Worm (Caenorhabditis elegans) whole organism, L3 larva: Measurements from ENCODE around the gene mrpl-40.
"Not testable (repeated sequence)": the region's sequence is repeated elsewhere in the genome, so short reads cannot be mapped to it uniquely, and the experiment has no call there.

Experiments used
- R02D3.7 ChIP-seq: fragments of 150-350 bp; optimal IDR thresholded peaks from 2 replicates; lab custom pipeline; 2014; ENCODE audit warnings: missing biosample characterization, missing genetic modification characterization
- ZK546.5 ChIP-seq: sonication (generic microtip); optimal IDR thresholded peaks from 2 replicates; lab custom pipeline; 2017; ENCODE audit warnings: missing biosample characterization, missing genetic modification characterization
- aly-2 ChIP-seq: fragments of 150-350 bp; optimal IDR thresholded peaks from 2 replicates; lab custom pipeline; 2014; ENCODE audit warnings: missing biosample characterization, missing genetic modification characterization
- ama-1 ChIP-seq: fragments of 150-350 bp; optimal IDR thresholded peaks from 2 replicates; lab custom pipeline; 2018
- ceh-16 ChIP-seq: sonication (generic microtip); optimal IDR thresholded peaks from 2 replicates; lab custom pipeline; 2017; ENCODE audit warnings: missing biosample characterization, missing genetic modification characterization
- ceh-28 ChIP-seq: fragments of 150-350 bp; optimal IDR thresholded peaks from 2 replicates; lab custom pipeline; 2014; ENCODE audit warnings: missing biosample characterization, missing genetic modification reagents, missing genetic modification characterization
- ceh-82 ChIP-seq: fragments of 150-350 bp; optimal IDR thresholded peaks from 2 replicates; lab custom pipeline; 2014; ENCODE audit warnings: missing biosample characterization, missing genetic modification characterization
- daf-12 ChIP-seq: fragments of 150-350 bp; optimal IDR thresholded peaks from 2 replicates; lab custom pipeline; 2014; ENCODE audit warnings: missing biosample characterization, missing genetic modification reagents, missing genetic modification characterization
- egl-27 ChIP-seq: sonication (generic microtip); optimal IDR thresholded peaks from 4 replicates; lab custom pipeline; 2017; ENCODE audit warnings: missing biosample characterization, missing genetic modification reagents, missing genetic modification characterization
- egl-5 ChIP-seq: fragments of 150-350 bp; optimal IDR thresholded peaks from 2 replicates; lab custom pipeline; 2017; ENCODE audit warnings: missing biosample characterization, missing genetic modification reagents, missing genetic modification characterization, inconsistent platforms
- elt-1 ChIP-seq: fragments of 150-350 bp; optimal IDR thresholded peaks from 2 replicates; lab custom pipeline; 2014; ENCODE audit warnings: missing biosample characterization, missing genetic modification characterization
- elt-2 ChIP-seq: sonication (generic microtip); optimal IDR thresholded peaks from 2 replicates; lab custom pipeline; 2016; ENCODE audit warnings: missing genetic modification reagents, mild to moderate bottlenecking, missing genetic modification characterization, missing compliant biosample characterization
- eor-1 ChIP-seq, 2 experiments: fragments of 150-350 bp; optimal IDR thresholded peaks; 2 replicates each; lab custom pipeline; 2014 to 2018; ENCODE audit warnings: missing biosample characterization in 2 of 2, missing genetic modification characterization in 2 of 2
- fkh-2 ChIP-seq: fragments of 150-350 bp; optimal IDR thresholded peaks from 2 replicates; lab custom pipeline; 2014; ENCODE audit warnings: missing biosample characterization, missing genetic modification reagents, missing genetic modification characterization
- fos-1 ChIP-seq: fragments of 150-350 bp; optimal IDR thresholded peaks from 2 replicates; lab custom pipeline; 2014; ENCODE audit warnings: missing biosample characterization, missing genetic modification characterization
- hmg-11 ChIP-seq: sonication (generic microtip); optimal IDR thresholded peaks from 2 replicates; lab custom pipeline; 2016; ENCODE audit warnings: missing genetic modification characterization, missing compliant biosample characterization
- jun-1 ChIP-seq: fragments of 150-350 bp; optimal IDR thresholded peaks from 2 replicates; lab custom pipeline; 2014; ENCODE audit warnings: missing biosample characterization, missing genetic modification reagents, missing genetic modification characterization
- lin-39 ChIP-seq: fragments of 150-350 bp; optimal IDR thresholded peaks from 2 replicates; lab custom pipeline; 2018; ENCODE audit warnings: missing biosample characterization, missing genetic modification reagents, missing genetic modification characterization
- lsy-12 ChIP-seq: sonication (generic microtip); optimal IDR thresholded peaks from 2 replicates; lab custom pipeline; 2016; ENCODE audit warnings: mild to moderate bottlenecking, missing genetic modification characterization, missing compliant biosample characterization
- mdl-1 ChIP-seq: fragments of 150-350 bp; optimal IDR thresholded peaks from 2 replicates; lab custom pipeline; 2014; ENCODE audit warnings: missing biosample characterization, missing genetic modification characterization
- nfya-1 ChIP-seq: sonication (generic microtip); optimal IDR thresholded peaks from 2 replicates; lab custom pipeline; 2017; ENCODE audit warnings: missing genetic modification characterization, mild to moderate bottlenecking, missing compliant biosample characterization, antibody characterized with exemption, moderate library complexity; ENCODE audit not compliant: insufficient read depth
- nhr-11 ChIP-seq: fragments of 150-350 bp; optimal IDR thresholded peaks from 2 replicates; lab custom pipeline; 2014; ENCODE audit warnings: missing biosample characterization, missing genetic modification characterization
- nhr-23 ChIP-seq: fragments of 150-350 bp; optimal IDR thresholded peaks from 2 replicates; lab custom pipeline; 2014; ENCODE audit warnings: missing biosample characterization, missing genetic modification reagents, missing genetic modification characterization
- nhr-25 ChIP-seq: sonication (generic microtip); optimal IDR thresholded peaks from 2 replicates; lab custom pipeline; 2017; ENCODE audit warnings: missing biosample characterization, missing genetic modification characterization
- nhr-43 ChIP-seq: sonication (generic microtip); optimal IDR thresholded peaks from 2 replicates; lab custom pipeline; 2016; ENCODE audit warnings: mild to moderate bottlenecking, missing genetic modification characterization, missing compliant biosample characterization; ENCODE audit not compliant: poor library complexity, severe bottlenecking
- nhr-67 ChIP-seq: fragments of 150-350 bp; optimal IDR thresholded peaks from 2 replicates; lab custom pipeline; 2014; ENCODE audit warnings: missing biosample characterization, missing genetic modification characterization
- nhr-77 ChIP-seq: fragments of 150-350 bp; optimal IDR thresholded peaks from 2 replicates; lab custom pipeline; 2014; ENCODE audit warnings: missing biosample characterization, missing genetic modification characterization
- pha-4 ChIP-seq: fragments of 150-350 bp; optimal IDR thresholded peaks from 2 replicates; lab custom pipeline; 2014; ENCODE audit warnings: missing biosample characterization, missing genetic modification reagents, missing genetic modification characterization
- pqm-1 ChIP-seq: fragments of 150-350 bp; optimal IDR thresholded peaks from 2 replicates; lab custom pipeline; 2017; ENCODE audit warnings: missing biosample characterization, missing genetic modification characterization, inconsistent platforms
- sea-2 ChIP-seq: fragments of 150-350 bp; sonication (generic microtip); optimal IDR thresholded peaks from 4 replicates; lab custom pipeline; 2014; ENCODE audit warnings: missing biosample characterization, missing genetic modification reagents, missing genetic modification characterization
- skn-1 ChIP-seq: fragments of 150-350 bp; optimal IDR thresholded peaks from 2 replicates; lab custom pipeline; 2014; ENCODE audit warnings: missing biosample characterization, missing genetic modification characterization
- snpc-4 ChIP-seq: fragments of 150-350 bp; optimal IDR thresholded peaks from 2 replicates; lab custom pipeline; 2014; ENCODE audit warnings: missing biosample characterization, missing genetic modification characterization
- tbx-2 ChIP-seq: sonication (generic microtip); optimal IDR thresholded peaks from 2 replicates; lab custom pipeline; 2016; ENCODE audit warnings: mild to moderate bottlenecking, missing genetic modification characterization, missing compliant biosample characterization
- unc-62 ChIP-seq: fragments of 150-350 bp; sonication (generic microtip); optimal IDR thresholded peaks from 4 replicates; lab custom pipeline; 2014; ENCODE audit warnings: missing biosample characterization, missing genetic modification reagents, missing genetic modification characterization
- zag-1 ChIP-seq: fragments of 150-350 bp; optimal IDR thresholded peaks from 2 replicates; lab custom pipeline; 2014; ENCODE audit warnings: missing biosample characterization, missing genetic modification characterization
- ztf-4 ChIP-seq: fragments of 150-350 bp; optimal IDR thresholded peaks from 2 replicates; lab custom pipeline; 2014; ENCODE audit warnings: missing biosample characterization, missing genetic modification characterization

mrpl-40 gene

DNA sequence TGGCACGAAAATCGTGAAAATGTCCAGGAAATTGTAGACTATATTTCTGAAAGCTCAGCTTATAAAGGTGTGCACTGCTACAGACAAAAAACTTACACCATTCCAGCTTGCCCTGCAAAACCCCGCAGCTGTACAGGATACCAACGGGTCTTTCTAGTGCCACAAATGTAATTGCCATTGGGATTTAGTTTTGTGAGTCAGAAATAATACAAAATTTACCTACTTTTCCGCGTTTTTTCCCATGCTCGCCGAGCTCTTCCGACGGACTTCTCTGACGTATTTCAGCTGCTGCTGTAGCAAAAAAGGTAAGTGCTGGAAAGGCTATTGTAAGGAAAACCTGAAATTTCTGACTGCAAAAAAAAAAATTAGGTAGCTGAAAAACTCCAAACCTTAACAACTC, 9.7 kb downstream of the mrpl-40 start, which contains the start of gene C29F9.8:
Gene C29F9.8 (minus strand): TSS at position 101 of the 400 bp plus-strand sequence.
- TF ChIP-seq skn-1, elt-1, nfya-1 (tag; lab: Kevin White, UChicago): not testable (repeated sequence)

- TF ChIP-seq R02D3.7; tbx-2 (tag; lab: Kevin White, UChicago); nhr-23 (tag; lab: Kevin White, UChicago): not testable (repeated sequence)
These were observed 11.5 kb downstream of the mrpl-40 start, which contains the start of gene C29F9.9 for ce11 chrIII:98822-99221. TSS of gene C29F9.9 (minus strand) at chrIII:98922.

- no peak for TF ChIP-seq jun-1 (tag; lab: Kevin White, UChicago)
- no peak for TF ChIP-seq ceh-82 (tag; lab: Kevin White, UChicago)
- TF ChIP-seq eor-1 (tag; optimal IDR thresholded peaks at IDR 0.05; lab: Kevin White, UChicago): no peak
- no peak for TF ChIP-seq pha-4 (tag; lab: Kevin White, UChicago)
- no peak for TF ChIP-seq elt-2 (tag; lab: Kevin White, UChicago)
- TF ChIP-seq nhr-25 (tag; lab: Kevin White, UChicago): no peak
- TF ChIP-seq sea-2 (GFP tag; lab: Kevin White, UChicago): no peak
- TF ChIP-seq nhr-43 (tag; lab: Kevin White, UChicago): no peak
- TF ChIP-seq egl-5 (tag; lab: Kevin White, UChicago): no peak
- TF ChIP-seq nhr-23 (tag; lab: Kevin White, UChicago): no peak
- no peak for TF ChIP-seq daf-12 (tag; lab: Kevin White, UChicago)
- no peak for TF ChIP-seq fos-1 (tag; lab: Kevin White, UChicago)
- TF ChIP-seq mdl-1 (tag; lab: Kevin White, UChicago): no peak
- TF ChIP-seq unc-62 (GFP tag; lab: Kevin White, UChicago): no peak
- no peak for TF ChIP-seq nhr-11 (tag; lab: Kevin White, UChicago)
- no peak for TF ChIP-seq aly-2
- no peak for TF ChIP-seq fkh-2 (tag; lab: Kevin White, UChicago)
- TF ChIP-seq ceh-16: no peak
- no peak for TF ChIP-seq ama-1
- no peak for TF ChIP-seq zag-1
These were observed 27.2 kb downstream of the mrpl-40 start, which contains the start of gene C29F9.6 for ce11 chrIII:114603-115002. TSS of gene C29F9.6 (plus strand) at chrIII:114903.

ce11 chrIII:117210-117609, 29.9 kb downstream of the mrpl-40 start, which contains the start of gene C29F9.5:
TSS of gene C29F9.5 (plus strand) at chrIII:117510.
- TF ChIP-seq hmg-11 (tag; lab: Kevin White, UChicago) (no peak), snpc-4 (tag; lab: Kevin White, UChicago) (no peak), egl-5 (tag; lab: Kevin White, UChicago) (no peak), sea-2 (GFP tag; lab: Kevin White, UChicago) (no peak), pqm-1 (tag; lab: Kevin White, UChicago) (no peak), daf-12 (tag; lab: Kevin White, UChicago) (no peak), eor-1 (tag; optimal IDR thresholded peaks at IDR 0.05; lab: Kevin White, UChicago) (no peak), egl-27 (tag; lab: Kevin White, UChicago) (no peak), nhr-11 (tag; lab: Kevin White, UChicago) (no peak), nhr-67 (tag; lab: Kevin White, UChicago) (no peak), elt-2 (tag; lab: Kevin White, UChicago) (no peak), fkh-2 (tag; lab: Kevin White, UChicago) (no peak), nhr-25 (tag; lab: Kevin White, UChicago) (no peak), tbx-2 (tag; lab: Kevin White, UChicago) (no peak), ZK546.5 (tag; lab: Kevin White, UChicago) (no peak), ztf-4 (no peak), nhr-77 (tag; lab: Kevin White, UChicago) (no peak), ceh-82 (tag; lab: Kevin White, UChicago) (no peak), jun-1 (tag; lab: Kevin White, UChicago) (no peak)

ce11 chrIII:117857-118256, 30.5 kb downstream of the mrpl-40 start:
- TF ChIP-seq lin-39 (tag; lab: Kevin White, UChicago) (no peak), hmg-11 (tag; lab: Kevin White, UChicago) (no peak), fos-1 (tag; lab: Kevin White, UChicago) (no peak), ceh-28 (no peak), lsy-12 (tag; lab: Kevin White, UChicago) (no peak), jun-1 (tag; lab: Kevin White, UChicago) (no peak)
